Worm (Caenorhabditis elegans) whole organism, young adult: ENCODE data around the gene R11H6.5.
A peak's percentile ranks its signal among the peaks of the same experiment; 100 is the strongest.

ENCODE experiments used
- B0019.2 ChIP-seq: fragments of 200-800 bp; sonication (Bioruptor generic); conservative IDR thresholded peaks from 2 replicates; pipeline ENCODE4 v1.3.6; 2022; ENCODE audit warnings: missing genetic modification reagents, missing genetic modification characterization, missing compliant biosample characterization
- F33H1.4 ChIP-seq: fragments of 200-800 bp; sonication (Bioruptor generic); IDR thresholded peaks from 2 replicates; pipeline ENCODE4 v1.3.6; 2022; ENCODE audit warnings: missing genetic modification reagents, missing genetic modification characterization, missing compliant biosample characterization
- F49E8.2 ChIP-seq: sonication (generic microtip); optimal IDR thresholded peaks from 3 replicates; lab custom pipeline; 2017; ENCODE audit warnings: missing genetic modification characterization, mild to moderate bottlenecking, missing compliant biosample characterization, antibody characterized with exemption, moderate library complexity; ENCODE audit not compliant: insufficient read depth
- F52B5.7 ChIP-seq: sonication (generic microtip); optimal IDR thresholded peaks from 2 replicates; lab custom pipeline; 2016; ENCODE audit warnings: mild to moderate bottlenecking, missing genetic modification characterization, missing compliant biosample characterization
- F57C9.4 ChIP-seq: sonication (generic microtip); optimal IDR thresholded peaks from 2 replicates; lab custom pipeline; 2017; ENCODE audit warnings: mild to moderate bottlenecking, missing genetic modification characterization, missing compliant biosample characterization
- T26A5.8 ChIP-seq: sonication (generic microtip); optimal IDR thresholded peaks from 2 replicates; lab custom pipeline; 2016; ENCODE audit warnings: missing genetic modification characterization, missing compliant biosample characterization
- Y79H2A.3 ChIP-seq: fragments of 200-800 bp; sonication (Bioruptor generic); conservative IDR thresholded peaks from 2 replicates; pipeline ENCODE4 v1.3.6; 2022; ENCODE audit warnings: missing genetic modification reagents, missing genetic modification characterization, missing compliant biosample characterization
- ama-1 ChIP-seq, 3 experiments: fragments of 150-350 bp in 1 of 3; sonication (generic microtip) in 2 of 3; optimal IDR thresholded peaks; 2 replicates each; lab custom pipeline; 2014 to 2018; ENCODE audit warnings: missing biosample characterization in 2 of 3, missing genetic modification characterization in 2 of 3, missing genetic modification reagents in 2 of 3
- attf-5 ChIP-seq: fragments of 200-800 bp; sonication (Bioruptor generic); optimal IDR thresholded peaks from 2 replicates; lab custom pipeline; 2018; ENCODE audit warnings: mild to moderate bottlenecking, missing genetic modification characterization, missing compliant biosample characterization
- cebp-1 ChIP-seq, 2 experiments: fragments of 200-800 bp in 1 of 2; sonication (Bioruptor generic) in 1 of 2; sonication (generic microtip) in 1 of 2; IDR thresholded peaks in 1 of 2; optimal IDR thresholded peaks in 1 of 2; 2 replicates each; pipeline versions ENCODE4 v1.3.6 to Lab custom; 2017 to 2022; ENCODE audit warnings: missing compliant biosample characterization in 2 of 2, missing genetic modification characterization in 2 of 2, mild to moderate bottlenecking in 1 of 2, missing genetic modification reagents in 1 of 2, moderate library complexity in 1 of 2
- ceh-100 ChIP-seq: fragments of 200-800 bp; sonication (Bioruptor generic); IDR thresholded peaks from 2 replicates; pipeline ENCODE4 v1.3.6; 2022; ENCODE audit warnings: missing genetic modification reagents, missing genetic modification characterization, missing compliant biosample characterization
- ceh-79 ChIP-seq: sonication (generic microtip); optimal IDR thresholded peaks from 2 replicates; lab custom pipeline; 2017; ENCODE audit warnings: mild to moderate bottlenecking, missing genetic modification characterization, missing compliant biosample characterization
- die-1 ChIP-seq: sonication (generic microtip); optimal IDR thresholded peaks from 2 replicates; lab custom pipeline; 2016; ENCODE audit warnings: missing genotype, mild to moderate bottlenecking, missing genetic modification characterization, missing compliant biosample characterization
- dox-1 ChIP-seq: fragments of 200-800 bp; sonication (Bioruptor generic); IDR thresholded peaks from 2 replicates; pipeline ENCODE4 v1.3.6; 2022; ENCODE audit warnings: missing genetic modification reagents, missing genetic modification characterization, missing compliant biosample characterization
- efl-1 ChIP-seq: fragments of 150-350 bp; optimal IDR thresholded peaks from 2 replicates; lab custom pipeline; 2014; ENCODE audit warnings: missing biosample characterization, missing genetic modification reagents, missing genetic modification characterization
- egrh-3 ChIP-seq: fragments of 200-800 bp; sonication (Bioruptor generic); IDR thresholded peaks from 2 replicates; pipeline ENCODE4 v1.3.6; 2022; ENCODE audit warnings: missing genetic modification reagents, missing genetic modification characterization, missing compliant biosample characterization
- him-1 ChIP-seq: sonication (generic microtip); optimal IDR thresholded peaks from 2 replicates; lab custom pipeline; 2016; ENCODE audit warnings: missing genotype, missing genetic modification reagents, missing genetic modification characterization, missing compliant biosample characterization
- hmg-1.2 ChIP-seq: fragments of 200-800 bp; sonication (Bioruptor generic); IDR thresholded peaks from 2 replicates; pipeline ENCODE4 v1.3.6; 2022; ENCODE audit warnings: missing genetic modification reagents, missing genetic modification characterization, missing compliant biosample characterization
- hsf-1 ChIP-seq: fragments of 200-800 bp; sonication (Bioruptor generic); IDR thresholded peaks from 2 replicates; pipeline ENCODE4 v1.3.6; 2022; ENCODE audit warnings: missing genetic modification reagents, missing genetic modification characterization, missing compliant biosample characterization
- lin-40 ChIP-seq: sonication (generic microtip); optimal IDR thresholded peaks from 2 replicates; lab custom pipeline; 2016; ENCODE audit warnings: missing genetic modification characterization, mild to moderate bottlenecking, missing compliant biosample characterization, missing genotype, missing genetic modification reagents
- lir-1 ChIP-seq: fragments of 200-800 bp; sonication (Bioruptor generic); conservative IDR thresholded peaks from 2 replicates; pipeline ENCODE4 v1.3.6; 2022; ENCODE audit warnings: missing genetic modification reagents, missing genetic modification characterization, missing compliant biosample characterization
- lsl-1 ChIP-seq: fragments of 200-800 bp; sonication (Bioruptor generic); optimal IDR thresholded peaks from 2 replicates; lab custom pipeline; 2018; ENCODE audit warnings: mild to moderate bottlenecking, missing genetic modification characterization, moderate library complexity, missing compliant biosample characterization
- madf-6 ChIP-seq: fragments of 200-800 bp; sonication (Bioruptor generic); IDR thresholded peaks from 2 replicates; pipeline ENCODE4 v1.3.6; 2022; ENCODE audit warnings: missing genetic modification reagents, missing genetic modification characterization, missing compliant biosample characterization
- mcd-1 ChIP-seq: fragments of 200-800 bp; sonication (Bioruptor generic); IDR thresholded peaks from 2 replicates; pipeline ENCODE4 v1.3.6; 2022; ENCODE audit warnings: missing genetic modification reagents, missing genetic modification characterization, missing compliant biosample characterization
- mxl-1 ChIP-seq: sonication (generic microtip); optimal IDR thresholded peaks from 2 replicates; lab custom pipeline; 2016; ENCODE audit warnings: missing genetic modification characterization, missing compliant biosample characterization
- nfya-2 ChIP-seq: fragments of 200-800 bp; sonication (Bioruptor generic); IDR thresholded peaks from 2 replicates; pipeline ENCODE4 v1.3.6; 2022; ENCODE audit warnings: missing genetic modification reagents, missing genetic modification characterization, missing compliant biosample characterization
- nfyb-1 ChIP-seq: fragments of 200-800 bp; sonication (Bioruptor generic); IDR thresholded peaks from 2 replicates; pipeline ENCODE4 v1.3.6; 2022; ENCODE audit warnings: missing genetic modification reagents, missing genetic modification characterization, missing compliant biosample characterization
- nhr-27 ChIP-seq: fragments of 200-800 bp; sonication (Bioruptor generic); optimal IDR thresholded peaks from 2 replicates; lab custom pipeline; 2018; ENCODE audit warnings: mild to moderate bottlenecking, missing genetic modification characterization, moderate library complexity, missing compliant biosample characterization
- nhr-80 ChIP-seq: sonication (generic microtip); optimal IDR thresholded peaks from 2 replicates; lab custom pipeline; 2016; ENCODE audit warnings: missing genetic modification characterization, missing compliant biosample characterization
- pbrm-1 ChIP-seq: fragments of 200-800 bp; sonication (Bioruptor generic); IDR thresholded peaks from 2 replicates; pipeline ENCODE4 v1.3.6; 2022; ENCODE audit warnings: missing genetic modification reagents, missing genetic modification characterization, missing compliant biosample characterization
- sea-2 ChIP-seq: fragments of 200-800 bp; sonication (Bioruptor generic); IDR thresholded peaks from 2 replicates; pipeline ENCODE4 v1.3.6; 2022; ENCODE audit warnings: missing genetic modification characterization, missing compliant biosample characterization
- somi-1 ChIP-seq: fragments of 200-800 bp; sonication (Bioruptor generic); optimal IDR thresholded peaks from 2 replicates; lab custom pipeline; 2018; ENCODE audit warnings: mild to moderate bottlenecking, missing genetic modification characterization, missing compliant biosample characterization
- tbx-9 ChIP-seq: sonication (generic microtip); optimal IDR thresholded peaks from 2 replicates; lab custom pipeline; 2016; ENCODE audit warnings: borderline replicate concordance, missing genetic modification characterization, inconsistent platforms, missing compliant biosample characterization
- xnd-1 ChIP-seq: sonication (generic microtip); optimal IDR thresholded peaks from 2 replicates; lab custom pipeline; 2016; ENCODE audit warnings: missing genotype, missing genetic modification reagents, missing genetic modification characterization, missing compliant biosample characterization
- ztf-25 ChIP-seq: fragments of 200-800 bp; sonication (Bioruptor generic); IDR thresholded peaks from 2 replicates; pipeline ENCODE4 v1.3.6; 2022; ENCODE audit warnings: missing genetic modification reagents, missing genetic modification characterization, missing compliant biosample characterization
- ztf-28 ChIP-seq: fragments of 200-800 bp; sonication (Bioruptor generic); IDR thresholded peaks from 2 replicates; pipeline ENCODE4 v1.3.6; 2022; ENCODE audit warnings: missing genetic modification reagents, missing genetic modification characterization, missing compliant biosample characterization

R11H6.5 gene

ce11 chrV:14603755-14604154 lies 8.3 kb downstream of the R11H6.5 start:
- TF ChIP-seq ceh-100 (GFP tag; lab: Robert Waterston, UW) (no peak), hmg-1.2 (GFP tag; lab: Robert Waterston, UW) (no peak), nfyb-1 (GFP tag; lab: Robert Waterston, UW) (no peak), xnd-1 (no peak), nhr-27 (tag; lab: Kevin White, UChicago) (no peak), tbx-9 (no peak), ztf-25 (GFP tag; lab: Robert Waterston, UW) (no peak), ztf-28 (GFP tag; lab: Robert Waterston, UW) (no peak), somi-1 (no peak)

DNA sequence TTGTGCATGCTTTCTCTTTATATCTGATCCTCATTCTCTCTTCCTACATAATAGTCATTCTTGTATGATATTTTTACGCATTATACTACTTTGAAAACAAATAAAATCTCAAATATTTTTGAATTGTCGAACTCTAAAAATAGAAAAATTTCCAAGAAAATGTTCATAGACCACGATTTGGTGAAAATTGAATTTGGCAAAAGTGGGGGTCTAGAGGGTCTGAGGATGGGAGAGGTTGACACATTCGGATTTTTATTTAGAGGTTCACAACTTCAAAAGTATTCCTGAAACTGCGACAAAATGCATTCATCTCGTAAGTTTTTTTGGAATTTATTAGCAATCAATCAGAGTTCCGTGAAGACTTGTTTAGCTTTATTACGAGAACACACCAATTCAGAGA lies 12.1 kb downstream of the R11H6.5 start, which contains the start of gene glb-22:
TSS of gene glb-22 (plus strand) at position 301 of the 400 bp plus-strand sequence.
- TF ChIP-seq B0019.2 (GFP tag; lab: Robert Waterston, UW) (no peak), ama-1 (optimal IDR thresholded peaks at IDR 0.05; lab: Kevin White, UChicago) (no peak), ama-1 (GFP tag; optimal IDR thresholded peaks at IDR 0.05; lab: Kevin White, UChicago) (no peak), F57C9.4 (tag; lab: Kevin White, UChicago) (no peak), F52B5.7 (tag; lab: Kevin White, UChicago) (no peak), him-1 (tag; lab: Kevin White, UChicago) (no peak), T26A5.8 (tag; lab: Kevin White, UChicago) (no peak), die-1 (no peak)

- no peak for TF ChIP-seq cebp-1 (GFP tag; IDR thresholded peaks at IDR 0.05; lab: Robert Waterston, UW)
- peak; percentile 19 for TF ChIP-seq cebp-1 (tag; optimal IDR thresholded peaks at IDR 0.05; lab: Kevin White, UChicago)
- TF ChIP-seq mcd-1 (GFP tag; lab: Robert Waterston, UW), result peak; percentile 68
- TF ChIP-seq attf-5 (GFP tag; lab: Kevin White, UChicago), result peak; percentile 44
- no peak for TF ChIP-seq sea-2 (GFP tag; lab: Robert Waterston, UW)
- no peak for TF ChIP-seq nfya-2 (GFP tag; lab: Robert Waterston, UW)
- no peak for TF ChIP-seq mxl-1 (tag; lab: Kevin White, UChicago)
- TF ChIP-seq F49E8.2, result no peak
- TF ChIP-seq lin-40, result no peak
- TF ChIP-seq xnd-1, result no peak
- TF ChIP-seq, all 124 proteins: peak for 3
Measured at ce11 chrV:14597681-14598184, 14.3 kb downstream of the R11H6.5 start, which contains the start of gene R11H6.2. TSS of gene R11H6.2 (plus strand) at chrV:14598006.

DNA sequence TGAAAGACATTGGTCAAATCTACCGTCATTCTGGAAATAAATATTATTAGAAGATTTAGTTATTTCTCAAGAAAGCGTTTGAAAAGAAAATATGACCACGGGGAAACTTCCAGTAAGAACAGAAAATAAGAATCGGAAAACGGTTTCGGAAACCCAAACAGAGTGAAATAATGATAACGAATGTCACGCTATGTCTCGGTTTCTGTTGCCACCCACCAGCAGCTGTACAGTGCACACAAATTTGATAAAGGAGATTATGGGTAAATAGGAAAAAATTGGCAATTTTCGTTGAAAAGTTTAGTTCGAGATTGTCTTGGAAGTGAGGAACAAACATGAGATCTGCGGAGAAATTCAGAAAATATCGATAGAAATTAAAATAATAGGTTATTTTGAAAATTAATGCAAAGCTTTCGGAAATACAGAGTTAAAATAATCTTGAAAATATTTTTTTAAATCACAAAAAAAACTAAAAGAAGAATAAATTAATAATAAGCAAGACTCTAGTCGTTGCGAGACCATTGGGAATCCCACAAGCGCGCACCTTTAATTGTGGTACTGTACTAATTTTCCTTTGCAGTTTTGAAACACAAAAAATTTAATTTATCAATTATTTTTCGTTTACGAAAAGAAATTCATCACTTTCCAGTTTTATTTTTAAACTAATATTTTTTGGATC lies 14.9 kb downstream of the R11H6.5 start, which contains the start of gene pes-9:
TSS of gene pes-9 (minus strand) at position 30 of the 676 bp plus-strand sequence.
- TF ChIP-seq ztf-25 (GFP tag; lab: Robert Waterston, UW) (no peak), lsl-1 (GFP tag; lab: Kevin White, UChicago) (peak; percentile 74), F33H1.4 (GFP tag; lab: Robert Waterston, UW) (peak; percentile 78), dox-1 (no peak), madf-6 (GFP tag; lab: Robert Waterston, UW) (peak; percentile 43), nhr-80 (peak; percentile 52), ceh-79 (no peak), Y79H2A.3 (GFP tag; lab: Robert Waterston, UW) (no peak), lir-1 (no peak), pbrm-1 (no peak), hsf-1 (GFP tag; lab: Robert Waterston, UW) (no peak), mcd-1 (GFP tag; lab: Robert Waterston, UW) (no peak), efl-1 (GFP tag; lab: Kevin White, UChicago) (peak; percentile 12), egrh-3 (GFP tag; lab: Robert Waterston, UW) (no peak)
